Fruit fly (Drosophila melanogaster) whole organism, embryonic: ENCODE measurements around the gene CG43127.

Experiments used
- Ada2b ChIP-seq: fragments of 200-800 bp; sonication (Bioruptor generic); IDR thresholded peaks from 2 replicates; pipeline ENCODE4 v1.3.6; 2022; ENCODE audit warnings: missing biosample characterization, missing genetic modification characterization
- BEAF-32 ChIP-seq: fragments of 200-800 bp; sonication (Bioruptor generic); optimal IDR thresholded peaks from 3 replicates; lab custom pipeline; 2017; ENCODE audit warnings: missing biosample characterization, missing genetic modification characterization, mild to moderate bottlenecking, moderate library complexity, missing genetic modification reagents
- Blimp-1 ChIP-seq: fragments of 200-800 bp; sonication (Bioruptor generic); optimal IDR thresholded peaks from 3 replicates; lab custom pipeline; 2018; ENCODE audit warnings: missing biosample characterization, missing genetic modification characterization, mild to moderate bottlenecking, moderate library complexity, missing genetic modification reagents
- CG10321 ChIP-seq: fragments of 200-800 bp; sonication (Bioruptor generic); IDR thresholded peaks from 2 replicates; pipeline ENCODE4 v1.3.6; 2022; ENCODE audit warnings: missing biosample characterization, missing genetic modification characterization
- CG11247 ChIP-seq: fragments of 200-800 bp; sonication (Bioruptor generic); IDR thresholded peaks from 2 replicates; pipeline ENCODE4 v1.3.6; 2022; ENCODE audit warnings: missing biosample characterization, missing genetic modification characterization
- CG12299 ChIP-seq: fragments of 200-800 bp; sonication (Bioruptor generic); optimal IDR thresholded peaks from 2 replicates; lab custom pipeline; 2018; ENCODE audit warnings: missing biosample characterization, mild to moderate bottlenecking, missing genetic modification characterization
- CG12391 ChIP-seq: fragments of 200-800 bp; sonication (Bioruptor generic); optimal IDR thresholded peaks from 3 replicates; lab custom pipeline; 2018; ENCODE audit warnings: missing biosample characterization, mild to moderate bottlenecking, missing genetic modification characterization, moderate library complexity
- CG13894 ChIP-seq: fragments of 200-800 bp; sonication (Bioruptor generic); optimal IDR thresholded peaks from 3 replicates; lab custom pipeline; 2018; ENCODE audit warnings: missing biosample characterization, mild to moderate bottlenecking, missing genetic modification characterization, moderate library complexity
- CG15011 ChIP-seq: fragments of 200-800 bp; sonication (Bioruptor generic); optimal IDR thresholded peaks from 3 replicates; lab custom pipeline; 2018; ENCODE audit warnings: missing biosample characterization, mild to moderate bottlenecking, missing genetic modification characterization
- CG15696 ChIP-seq: fragments of 200-800 bp; sonication (Bioruptor generic); optimal IDR thresholded peaks from 2 replicates; lab custom pipeline; 2019; ENCODE audit warnings: missing biosample characterization, mild to moderate bottlenecking, missing genetic modification characterization, moderate library complexity
- CG17186 ChIP-seq: fragments of 200-800 bp; sonication (Bioruptor generic); optimal IDR thresholded peaks from 3 replicates; lab custom pipeline; 2017; ENCODE audit warnings: missing biosample characterization, missing genetic modification reagents, missing genetic modification characterization
- CG1792 ChIP-seq: fragments of 200-800 bp; sonication (Bioruptor generic); optimal IDR thresholded peaks from 2 replicates; lab custom pipeline; 2016; ENCODE audit warnings: missing biosample characterization, missing genetic modification characterization
- CG31365 ChIP-seq: fragments of 200-800 bp; sonication (Bioruptor generic); optimal IDR thresholded peaks from 2 replicates; lab custom pipeline; 2018; ENCODE audit warnings: missing biosample characterization, mild to moderate bottlenecking, missing genetic modification characterization
- CG31388 ChIP-seq: fragments of 200-800 bp; sonication (Bioruptor generic); optimal IDR thresholded peaks from 2 replicates; lab custom pipeline; 2016; ENCODE audit warnings: missing biosample characterization, missing genetic modification characterization
- CG31441 ChIP-seq: fragments of 200-800 bp; sonication (Bioruptor generic); IDR thresholded peaks from 2 replicates; pipeline ENCODE4 v1.3.6; 2022; ENCODE audit warnings: missing biosample characterization, missing genetic modification characterization
- CG34224 ChIP-seq: fragments of 200-800 bp; sonication (Bioruptor generic); IDR thresholded peaks from 3 replicates; pipeline ENCODE4 v1.3.6; 2022; ENCODE audit warnings: missing biosample characterization, missing genetic modification characterization; ENCODE audit not compliant: partially characterized antibody
- CG34376 ChIP-seq: fragments of 200-800 bp; sonication (Bioruptor generic); optimal IDR thresholded peaks from 2 replicates; lab custom pipeline; 2018; ENCODE audit warnings: missing biosample characterization, mild to moderate bottlenecking, missing genetic modification characterization
- CG4707 ChIP-seq: fragments of 200-800 bp; sonication (Bioruptor generic); optimal IDR thresholded peaks from 2 replicates; lab custom pipeline; 2018; ENCODE audit warnings: missing biosample characterization, mild to moderate bottlenecking, missing genetic modification characterization, moderate library complexity
- CG6175 ChIP-seq: fragments of 200-800 bp; sonication (Bioruptor generic); IDR thresholded peaks from 3 replicates; pipeline ENCODE4 v1.3.6; 2022; ENCODE audit warnings: missing biosample characterization, missing genetic modification characterization
- CG6765 ChIP-seq: fragments of 200-800 bp; sonication (Bioruptor generic); optimal IDR thresholded peaks from 3 replicates; lab custom pipeline; 2017; ENCODE audit warnings: missing biosample characterization, mild to moderate bottlenecking, missing genetic modification characterization
- CG6854 ChIP-seq: fragments of 200-800 bp; sonication (Bioruptor generic); optimal IDR thresholded peaks from 3 replicates; lab custom pipeline; 2017; ENCODE audit warnings: missing biosample characterization, mild to moderate bottlenecking, missing genetic modification characterization
- CG7556 ChIP-seq: fragments of 200-800 bp; sonication (Bioruptor generic); optimal IDR thresholded peaks from 2 replicates; lab custom pipeline; 2017; ENCODE audit warnings: missing biosample characterization, mild to moderate bottlenecking, missing genetic modification characterization
- CG8281 ChIP-seq: fragments of 200-800 bp; sonication (Bioruptor generic); optimal IDR thresholded peaks from 2 replicates; lab custom pipeline; 2018; ENCODE audit warnings: missing biosample characterization, mild to moderate bottlenecking, missing genetic modification characterization, moderate library complexity
- CG8765 ChIP-seq: fragments of 200-800 bp; sonication (Bioruptor generic); IDR thresholded peaks from 2 replicates; pipeline ENCODE4 v1.3.6; 2022; ENCODE audit warnings: missing biosample characterization, missing genetic modification characterization
- CG9727 ChIP-seq: fragments of 200-800 bp; sonication (Bioruptor generic); optimal IDR thresholded peaks from 3 replicates; lab custom pipeline; 2017; ENCODE audit warnings: missing biosample characterization, mild to moderate bottlenecking, missing genetic modification characterization
- CG9797 ChIP-seq: fragments of 200-800 bp; sonication (Bioruptor generic); optimal IDR thresholded peaks from 3 replicates; lab custom pipeline; 2018; ENCODE audit warnings: missing biosample characterization, mild to moderate bottlenecking, missing genetic modification characterization
- CG9932 ChIP-seq: fragments of 200-800 bp; sonication (Bioruptor generic); IDR thresholded peaks from 2 replicates; pipeline ENCODE4 v1.3.6; 2022; ENCODE audit warnings: missing biosample characterization, missing genetic modification characterization
- CTCF ChIP-seq: fragments of 200-800 bp; sonication (Bioruptor generic); optimal IDR thresholded peaks from 2 replicates; lab custom pipeline; 2017; ENCODE audit warnings: missing biosample characterization, mild to moderate bottlenecking, missing genetic modification characterization, moderate library complexity
- CrebB ChIP-seq: fragments of 200-800 bp; sonication (Bioruptor generic); optimal IDR thresholded peaks from 3 replicates; lab custom pipeline; 2018; ENCODE audit warnings: missing biosample characterization, mild to moderate bottlenecking, missing genetic modification characterization
- Dek ChIP-seq: fragments of 200-800 bp; sonication (Bioruptor generic); optimal IDR thresholded peaks from 3 replicates; lab custom pipeline; 2019; ENCODE audit warnings: missing biosample characterization, mild to moderate bottlenecking, missing genetic modification characterization, moderate library complexity
- Gug ChIP-seq: fragments of 200-800 bp; sonication (Bioruptor generic); IDR thresholded peaks from 4 replicates; pipeline ENCODE4 v1.3.6; 2022; ENCODE audit warnings: missing biosample characterization, missing genetic modification characterization
- Jarid2 ChIP-seq: fragments of 200-800 bp; sonication (Bioruptor generic); optimal IDR thresholded peaks from 3 replicates; lab custom pipeline; 2017; ENCODE audit warnings: mild to moderate bottlenecking, missing biosample characterization, missing genetic modification reagents, missing genetic modification characterization
- MESR4 ChIP-seq: fragments of 200-800 bp; sonication (Bioruptor generic); optimal IDR thresholded peaks from 2 replicates; lab custom pipeline; 2018; ENCODE audit warnings: missing biosample characterization, mild to moderate bottlenecking, missing genetic modification characterization, moderate library complexity
- Med ChIP-seq: fragments of 200-800 bp; sonication (Bioruptor generic); peaks from one replicate; lab custom pipeline; 2016; ENCODE audit warnings: missing biosample characterization, missing genetic modification characterization, mild to moderate bottlenecking, inconsistent platforms, moderate library complexity
- Optix ChIP-seq: fragments of 200-800 bp; sonication (Bioruptor generic); IDR thresholded peaks from 3 replicates; pipeline ENCODE4 v1.3.6; 2022; ENCODE audit warnings: missing biosample characterization, missing genetic modification characterization
- bigmax ChIP-seq: fragments of 200-800 bp; sonication (Bioruptor generic); optimal IDR thresholded peaks from 2 replicates; lab custom pipeline; 2018; ENCODE audit warnings: missing biosample characterization, mild to moderate bottlenecking, missing genetic modification characterization
- dm ChIP-seq: fragments of 200-800 bp; sonication (Bioruptor generic); optimal IDR thresholded peaks from 3 replicates; lab custom pipeline; 2016; ENCODE audit warnings: missing biosample characterization, missing genetic modification characterization
- emc ChIP-seq: fragments of 200-800 bp; sonication (Bioruptor generic); optimal IDR thresholded peaks from 2 replicates; lab custom pipeline; 2016; ENCODE audit warnings: missing biosample characterization, missing genetic modification characterization
- en ChIP-seq: fragments of 200-800 bp; sonication (Bioruptor generic); optimal IDR thresholded peaks from 2 replicates; lab custom pipeline; 2016; ENCODE audit warnings: missing biosample characterization, missing genetic modification characterization
- fd102C ChIP-seq: fragments of 200-800 bp; sonication (Bioruptor generic); optimal IDR thresholded peaks from 2 replicates; lab custom pipeline; 2018; ENCODE audit warnings: missing biosample characterization, mild to moderate bottlenecking, missing genetic modification characterization, moderate library complexity
- gcm ChIP-seq: fragments of 200-800 bp; sonication (Bioruptor generic); optimal IDR thresholded peaks from 2 replicates; lab custom pipeline; 2019; ENCODE audit warnings: missing biosample characterization, mild to moderate bottlenecking, missing genetic modification characterization, moderate library complexity
- gem ChIP-seq: fragments of 200-800 bp; sonication (Bioruptor generic); optimal IDR thresholded peaks from 2 replicates; lab custom pipeline; 2019; ENCODE audit warnings: missing biosample characterization, mild to moderate bottlenecking, missing genetic modification characterization, moderate library complexity
- gfzf ChIP-seq: fragments of 200-800 bp; sonication (Bioruptor generic); optimal IDR thresholded peaks from 2 replicates; lab custom pipeline; 2016; ENCODE audit warnings: missing biosample characterization, mild to moderate bottlenecking, missing genetic modification characterization, moderate library complexity
- h ChIP-seq: fragments of >200 bp; optimal IDR thresholded peaks from 2 replicates; lab custom pipeline; 2017
- lilli ChIP-seq: fragments of 200-800 bp; sonication (Bioruptor generic); optimal IDR thresholded peaks from 3 replicates; lab custom pipeline; 2016; ENCODE audit warnings: missing biosample characterization, missing genetic modification characterization
- nau ChIP-seq: fragments of 200-800 bp; sonication (Bioruptor generic); optimal IDR thresholded peaks from 3 replicates; lab custom pipeline; 2017; ENCODE audit warnings: missing biosample characterization, mild to moderate bottlenecking, missing genetic modification characterization, missing genetic modification reagents
- nerfin-1 ChIP-seq: fragments of 200-800 bp; sonication (Bioruptor generic); optimal IDR thresholded peaks from 3 replicates; lab custom pipeline; 2019; ENCODE audit warnings: missing biosample characterization, mild to moderate bottlenecking, missing genetic modification characterization, moderate library complexity
- twi ChIP-seq: fragments of 200-800 bp; optimal IDR thresholded peaks from 2 replicates; lab custom pipeline; 2019; ENCODE audit warnings: missing biosample characterization, mild to moderate bottlenecking, missing genetic modification characterization, moderate library complexity
- vfl ChIP-seq: fragments of 200-800 bp; sonication (Bioruptor generic); optimal IDR thresholded peaks from 2 replicates; lab custom pipeline; 2016; ENCODE audit warnings: missing biosample characterization, missing genetic modification characterization
- z ChIP-seq: fragments of 200-800 bp; sonication (Bioruptor generic); IDR thresholded peaks from 3 replicates; pipeline ENCODE4 v1.3.6; 2022; ENCODE audit warnings: missing biosample characterization, missing genetic modification characterization
- zen ChIP-seq: fragments of 200-800 bp; sonication (Bioruptor generic); optimal IDR thresholded peaks from 3 replicates; lab custom pipeline; 2018; ENCODE audit warnings: missing biosample characterization, mild to moderate bottlenecking, missing genetic modification characterization, moderate library complexity
- zf30C ChIP-seq: fragments of 200-800 bp; sonication (Bioruptor generic); optimal IDR thresholded peaks from 3 replicates; lab custom pipeline; 2018; ENCODE audit warnings: missing biosample characterization, mild to moderate bottlenecking, missing genetic modification characterization

The CG43127 gene

dm6 chr3L:10630885-10631359, 5.5 kb upstream of the CG43127 start, which contains the start of the genes CG42535, CG34001 and hay (continued):
- TF ChIP-seq zf30C (GFP tag; lab: Kevin White, UChicago) (no peak), CG8281 (no peak), zen (tag; lab: Kevin White, UChicago) (peak; percentile 13), CG13894 (tag; lab: Kevin White, UChicago) (no peak), CG1792 (no peak), CG4707 (GFP tag; lab: Kevin White, UChicago) (no peak), nerfin-1 (tag; lab: Kevin White, UChicago) (no peak), fd102C (GFP tag; lab: Kevin White, UChicago) (no peak), en (GFP tag; lab: Kevin White, UChicago) (no peak), h (lab: Kevin White, UChicago) (no peak), CG9727 (GFP tag; lab: Kevin White, UChicago) (no peak), CTCF (GFP tag; lab: Kevin White, UChicago) (no peak), CG9932 (no peak), CG15696 (tag; lab: Kevin White, UChicago) (no peak), gcm (GFP tag; lab: Kevin White, UChicago) (no peak), CG8765 (GFP tag; lab: Robert Waterston, UW) (no peak), gem (no peak), lilli (GFP tag; lab: Kevin White, UChicago) (no peak), z (GFP tag; lab: Robert Waterston, UW) (no peak), dm (GFP tag; lab: Kevin White, UChicago) (no peak), CG12391 (tag; lab: Kevin White, UChicago) (peak; percentile 7), Gug (no peak), emc (GFP tag; lab: Kevin White, UChicago) (no peak), CG6765 (GFP tag; lab: Kevin White, UChicago) (no peak), CG12299 (no peak), CG31388 (no peak), CG6175 (GFP tag; lab: Robert Waterston, UW) (no peak), CG10321 (no peak), BEAF-32 (GFP tag; lab: Kevin White, UChicago) (peak; percentile 51), CG31441 (no peak), bigmax (no peak), CG11247 (no peak), CG17186 (peak; percentile 55), Ada2b (no peak), twi (tag; lab: Kevin White, UChicago) (peak; percentile 4), gfzf (GFP tag; lab: Kevin White, UChicago) (no peak), Dek (tag; lab: Kevin White, UChicago) (no peak), MESR4 (no peak), vfl (GFP tag; lab: Kevin White, UChicago) (no peak), CG34376 (GFP tag; lab: Kevin White, UChicago) (no peak), CG7556 (GFP tag; lab: Kevin White, UChicago) (no peak), CrebB (tag; lab: Kevin White, UChicago) (no peak), CG31365 (tag; lab: Kevin White, UChicago) (no peak), nau (GFP tag; lab: Kevin White, UChicago) (no peak), Optix (GFP tag; lab: Robert Waterston, UW) (no peak), CG6854 (GFP tag; lab: Kevin White, UChicago) (no peak), Blimp-1 (GFP tag; lab: Kevin White, UChicago) (no peak), CG9797 (GFP tag; lab: Kevin White, UChicago) (peak; percentile 5), CG15011 (no peak), CG34224 (GFP tag; lab: Robert Waterston, UW) (peak; percentile 26; the same call in 1 of the 3 replicates), Jarid2 (GFP tag; lab: Kevin White, UChicago) (no peak), Med (GFP tag; lab: Kevin White, UChicago) (peak; percentile 86)
